Worm (Caenorhabditis elegans): Measurements from ENCODE around the gene twk-35.

The twk-35 gene

DNA sequence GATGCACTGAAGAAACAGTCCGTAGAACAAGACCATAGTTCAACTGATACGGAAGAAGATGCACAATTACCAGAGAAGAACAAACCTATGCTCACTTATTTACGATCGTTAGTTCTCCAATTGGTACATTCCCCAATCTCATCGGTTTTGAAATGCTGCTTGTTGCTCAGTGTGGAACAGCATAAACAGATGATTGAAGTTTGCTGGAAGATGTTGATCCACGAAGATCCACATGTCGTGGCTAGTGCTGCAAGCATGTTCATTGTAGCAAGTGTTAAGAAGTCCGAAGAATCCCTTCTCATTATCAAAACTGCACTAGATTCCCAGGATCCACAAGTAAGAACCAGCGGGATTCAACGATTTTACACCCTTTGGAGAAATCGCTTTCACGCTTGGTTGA, 29.1 kb downstream of the twk-35 start:
- TF ChIP-seq egl-27 (tag; optimal IDR thresholded peaks at IDR 0.05) (no peak), lsy-12 (tag; optimal IDR thresholded peaks at IDR 0.05) (no peak), nhr-11 (tag; optimal IDR thresholded peaks at IDR 0.05) (no peak), skn-1 (tag; optimal IDR thresholded peaks at IDR 0.05) (no peak), mml-1 (tag; optimal IDR thresholded peaks at IDR 0.05) (no peak), nhr-28 (tag; optimal IDR thresholded peaks at IDR 0.05) (no peak), nhr-25 (tag; optimal IDR thresholded peaks at IDR 0.05) (no peak), elt-2 (tag; optimal IDR thresholded peaks at IDR 0.05) (no peak), jun-1 (tag; optimal IDR thresholded peaks at IDR 0.05) (no peak), mdl-1 (tag; optimal IDR thresholded peaks at IDR 0.05) (no peak)

DNA sequence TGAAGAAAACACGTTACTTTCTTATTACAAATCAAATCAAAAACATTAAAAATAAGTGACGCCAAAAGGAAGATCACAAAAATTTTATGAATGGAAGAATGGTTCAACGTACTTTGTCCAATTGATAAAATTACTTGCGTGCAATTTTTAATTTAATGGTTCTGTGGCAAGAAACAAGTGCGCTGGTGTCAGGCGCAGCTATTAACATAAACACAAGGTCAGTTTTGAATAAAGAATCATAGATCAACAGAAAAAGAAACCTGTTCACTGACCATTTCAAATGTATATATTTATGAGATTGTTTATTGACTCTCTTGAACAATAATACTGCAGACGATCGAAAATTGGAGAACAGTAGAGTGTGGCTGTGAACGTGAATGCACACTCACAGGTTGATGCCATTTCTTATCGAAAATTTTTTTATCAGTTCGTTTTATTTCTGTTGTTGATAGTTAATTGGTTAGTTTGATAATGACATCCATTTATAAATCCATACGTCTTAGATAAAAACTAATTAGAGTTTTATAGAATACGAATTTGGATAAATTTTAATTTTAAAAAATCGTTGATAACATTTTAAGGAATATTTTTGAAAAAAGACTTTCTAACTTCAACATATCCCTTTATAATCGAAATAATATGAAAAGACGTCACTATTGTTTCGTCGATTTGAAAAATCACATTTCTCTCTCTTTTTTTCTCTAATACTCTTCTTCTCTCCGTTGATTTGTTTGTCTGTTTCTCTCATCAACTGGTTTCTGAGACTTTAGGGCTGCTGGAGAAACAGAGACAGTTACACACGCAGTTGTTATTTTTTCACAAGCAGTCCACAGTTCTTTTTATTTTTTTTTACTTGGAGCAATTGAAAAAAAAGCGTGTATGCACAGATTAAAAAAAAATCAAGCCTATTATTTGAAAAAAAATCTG, 40.6 kb downstream of the twk-35 start, which contains the start of gene amx-3:
Gene amx-3, minus strand, starts transcription at position 548 of the 927 bp plus-strand sequence.
- no peak for TF ChIP-seq jun-1 (tag; optimal IDR thresholded peaks at IDR 0.05)
- TF ChIP-seq mml-1 (tag; optimal IDR thresholded peaks at IDR 0.05): no peak
- no peak for TF ChIP-seq unc-62 (GFP tag; optimal IDR thresholded peaks at IDR 0.05)
- peak; percentile 33 for TF ChIP-seq snpc-4 (tag; optimal IDR thresholded peaks at IDR 0.05)
- TF ChIP-seq elt-2 (tag; optimal IDR thresholded peaks at IDR 0.05): peak; percentile 89
- TF ChIP-seq tbx-2 (tag; optimal IDR thresholded peaks at IDR 0.05): no peak
- TF ChIP-seq skn-1 (tag; optimal IDR thresholded peaks at IDR 0.05): no peak
- no peak for TF ChIP-seq sea-2 (GFP tag; optimal IDR thresholded peaks at IDR 0.05)
- no peak for TF ChIP-seq daf-12 (tag; optimal IDR thresholded peaks at IDR 0.05)
- no peak for TF ChIP-seq zag-1 (tag; optimal IDR thresholded peaks at IDR 0.05)
- TF ChIP-seq eor-1 (tag; optimal IDR thresholded peaks at IDR 0.05): no peak
- TF ChIP-seq nhr-23 (tag; optimal IDR thresholded peaks at IDR 0.05): peak; percentile 48
- no peak for TF ChIP-seq nhr-67 (tag; optimal IDR thresholded peaks at IDR 0.05)
- TF ChIP-seq nhr-43 (tag; optimal IDR thresholded peaks at IDR 0.05; ENCODE audit: poor library complexity, severe bottlenecking): no peak
- TF ChIP-seq pqm-1 (tag; optimal IDR thresholded peaks at IDR 0.05): peak; percentile 58
- TF ChIP-seq hmg-11 (tag; optimal IDR thresholded peaks at IDR 0.05): no peak
- TF ChIP-seq unc-39 (tag; optimal IDR thresholded peaks at IDR 0.05): no peak
- TF ChIP-seq egl-27 (tag; optimal IDR thresholded peaks at IDR 0.05): no peak
- TF ChIP-seq nhr-25 (tag; optimal IDR thresholded peaks at IDR 0.05): peak; percentile 27
- no peak for TF ChIP-seq egl-5 (tag; optimal IDR thresholded peaks at IDR 0.05)
- no peak for TF ChIP-seq lsy-12 (tag; optimal IDR thresholded peaks at IDR 0.05)
- no peak for TF ChIP-seq nhr-76 (tag; optimal IDR thresholded peaks at IDR 0.05)
- TF ChIP-seq pha-4 (tag; optimal IDR thresholded peaks at IDR 0.05): peak; percentile 38
- no peak for TF ChIP-seq nhr-12 (tag; optimal IDR thresholded peaks at IDR 0.05)
- TF ChIP-seq nhr-28 (tag; optimal IDR thresholded peaks at IDR 0.05): no peak
- TF ChIP-seq nfya-1 (tag; optimal IDR thresholded peaks at IDR 0.05; ENCODE audit: insufficient read depth): peak; percentile 25

DNA sequence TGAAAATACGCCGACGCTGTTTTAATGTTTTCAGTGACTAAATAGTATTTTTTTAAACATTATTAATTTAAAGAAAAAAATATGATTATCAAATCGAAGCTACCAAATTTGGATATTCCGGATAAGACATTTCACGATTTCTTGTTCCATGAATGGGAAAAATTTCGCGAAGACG, 41.2 kb downstream of the twk-35 start, which contains the start of gene acs-12:
Gene acs-12, plus strand, starts transcription at position 76 of the 175 bp plus-strand sequence.
- TF ChIP-seq nhr-11 (tag; optimal IDR thresholded peaks at IDR 0.05): no peak
- no peak for TF ChIP-seq nhr-25 (tag; optimal IDR thresholded peaks at IDR 0.05)
- TF ChIP-seq pqm-1 (tag; optimal IDR thresholded peaks at IDR 0.05): no peak
- no peak for TF ChIP-seq nhr-76 (tag; optimal IDR thresholded peaks at IDR 0.05)
- no peak for TF ChIP-seq jun-1 (tag; optimal IDR thresholded peaks at IDR 0.05)
- no peak for TF ChIP-seq mml-1 (tag; optimal IDR thresholded peaks at IDR 0.05)
- no peak for TF ChIP-seq aly-2 (tag; optimal IDR thresholded peaks at IDR 0.05)
- TF ChIP-seq pha-4 (tag; optimal IDR thresholded peaks at IDR 0.05): no peak
- TF ChIP-seq nhr-43 (tag; optimal IDR thresholded peaks at IDR 0.05; ENCODE audit: poor library complexity, severe bottlenecking): no peak
- TF ChIP-seq unc-62 (GFP tag; optimal IDR thresholded peaks at IDR 0.05): no peak
- TF ChIP-seq lsy-12 (tag; optimal IDR thresholded peaks at IDR 0.05): no peak
- TF ChIP-seq elt-3 (tag; optimal IDR thresholded peaks at IDR 0.05): no peak
- no peak for TF ChIP-seq ceh-9 (tag; optimal IDR thresholded peaks at IDR 0.05)
- no peak for TF ChIP-seq mdl-1 (tag; optimal IDR thresholded peaks at IDR 0.05)
- no peak for TF ChIP-seq nhr-12 (tag; optimal IDR thresholded peaks at IDR 0.05)
- TF ChIP-seq egl-27 (tag; optimal IDR thresholded peaks at IDR 0.05): no peak
- no peak for TF ChIP-seq ceh-82 (tag; optimal IDR thresholded peaks at IDR 0.05)
- TF ChIP-seq R02D3.7 (tag; optimal IDR thresholded peaks at IDR 0.05): no peak

DNA sequence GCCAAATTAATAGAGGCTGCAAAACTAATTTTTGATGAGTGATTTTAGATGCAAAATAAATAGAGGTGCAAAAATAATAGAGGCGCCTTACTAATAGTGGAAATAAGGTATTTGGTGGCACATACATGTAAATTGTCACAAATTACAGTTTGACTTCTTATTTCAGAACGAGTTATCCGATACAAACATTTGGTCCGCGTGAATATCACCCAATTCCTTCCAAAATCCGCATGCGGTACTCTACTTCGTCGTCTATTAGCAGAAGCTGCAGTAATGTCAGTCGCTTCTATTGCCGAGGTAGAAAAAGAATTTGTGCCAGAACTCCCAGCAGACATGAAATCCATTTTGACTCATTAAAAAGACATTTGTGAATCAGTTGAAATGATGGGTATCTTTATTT, 44.2 kb downstream of the twk-35 start:
- TF ChIP-seq ama-1 (optimal IDR thresholded peaks at IDR 0.05) (no peak), elt-1 (tag; optimal IDR thresholded peaks at IDR 0.05) (no peak), mdl-1 (tag; optimal IDR thresholded peaks at IDR 0.05) (no peak), elt-3 (tag; optimal IDR thresholded peaks at IDR 0.05) (no peak), nhr-23 (tag; optimal IDR thresholded peaks at IDR 0.05) (no peak), nhr-11 (tag; optimal IDR thresholded peaks at IDR 0.05) (no peak), daf-12 (tag; optimal IDR thresholded peaks at IDR 0.05) (no peak), unc-62 (GFP tag; optimal IDR thresholded peaks at IDR 0.05) (no peak), ceh-9 (tag; optimal IDR thresholded peaks at IDR 0.05) (no peak), pqm-1 (tag; optimal IDR thresholded peaks at IDR 0.05) (no peak), fkh-10 (GFP tag; optimal IDR thresholded peaks at IDR 0.05) (no peak), tbx-2 (tag; optimal IDR thresholded peaks at IDR 0.05) (no peak)

Measured in whole organism, L3 larva.